Fruit fly (Drosophila melanogaster) whole organism, wandering third instar larva: Measurements from ENCODE around the gene SAK.
A peak's percentile ranks its signal among the peaks of the same experiment; 100 is the strongest.

Experiments
- Abd-B ChIP-seq: fragments of >200 bp; optimal IDR thresholded peaks from 2 replicates; lab custom pipeline; 2017; ENCODE audit warnings: missing biosample characterization, missing genetic modification characterization
- CG32264 ChIP-seq: fragments of 200-800 bp; sonication (Bioruptor generic); optimal IDR thresholded peaks from 2 replicates; lab custom pipeline; 2016; ENCODE audit warnings: missing biosample characterization, missing genetic modification characterization
- CG9705 ChIP-seq: fragments of 200-800 bp; sonication (Bioruptor generic); optimal IDR thresholded peaks from 2 replicates; lab custom pipeline; 2018; ENCODE audit warnings: missing biosample characterization, mild to moderate bottlenecking, missing genetic modification characterization
- CrebA ChIP-seq: fragments of 200-800 bp; sonication (Bioruptor generic); optimal IDR thresholded peaks from 2 replicates; lab custom pipeline; 2016; ENCODE audit warnings: missing biosample characterization, mild to moderate bottlenecking, missing genetic modification characterization, borderline replicate concordance
- Dfd ChIP-seq: fragments of >200 bp; optimal IDR thresholded peaks from 2 replicates; lab custom pipeline; 2017; ENCODE audit warnings: missing biosample characterization, missing genetic modification characterization
- Dif ChIP-seq: fragments of 200-275, 200-300 bp; sonication (Bioruptor generic); optimal IDR thresholded peaks from 2 replicates; lab custom pipeline; 2018; ENCODE audit warnings: missing biosample characterization, missing genetic modification characterization; ENCODE audit not compliant: partially characterized antibody
- GATAd ChIP-seq: sonication (Bioruptor generic); optimal IDR thresholded peaks from 2 replicates; lab custom pipeline; 2016; ENCODE audit warnings: missing biosample characterization, missing genetic modification characterization
- HLH106 ChIP-seq: fragments of 200-800 bp; optimal IDR thresholded peaks from 3 replicates; lab custom pipeline; 2019; ENCODE audit warnings: missing biosample characterization, mild to moderate bottlenecking, missing genetic modification characterization, moderate library complexity
- Hnf4 ChIP-seq: fragments of 200-800 bp; sonication (Bioruptor generic); optimal IDR thresholded peaks from 2 replicates; lab custom pipeline; 2016; ENCODE audit warnings: missing biosample characterization, mild to moderate bottlenecking, missing genetic modification characterization
- Hr78 ChIP-seq: fragments of >200 bp; optimal IDR thresholded peaks from 2 replicates; lab custom pipeline; 2017; ENCODE audit warnings: missing biosample characterization, missing genetic modification characterization
- Hr83 ChIP-seq: fragments of 200-300 bp; sonication (Bioruptor generic); optimal IDR thresholded peaks from 2 replicates; lab custom pipeline; 2016; ENCODE audit warnings: missing biosample characterization, mild to moderate bottlenecking, missing genetic modification characterization, moderate library complexity; ENCODE audit not compliant: poor library complexity, severe bottlenecking
- Jra ChIP-seq: sonication (Bioruptor generic); optimal IDR thresholded peaks from 2 replicates; lab custom pipeline; 2016; ENCODE audit warnings: missing biosample characterization, missing genetic modification characterization
- Myc ChIP-seq: fragments of >200 bp; optimal IDR thresholded peaks from 2 replicates; lab custom pipeline; 2017
- N ChIP-seq: fragments of >200 bp; optimal IDR thresholded peaks from 2 replicates; lab custom pipeline; 2018; ENCODE audit warnings: missing biosample characterization, missing external identifiers, missing genetic modification characterization
- OdsH ChIP-seq: fragments of 200-800 bp; sonication (Bioruptor generic); optimal IDR thresholded peaks from 2 replicates; lab custom pipeline; 2016; ENCODE audit warnings: missing biosample characterization, mild to moderate bottlenecking, missing genetic modification characterization
- Rel ChIP-seq, 2 experiments: fragments of 200-800 bp; sonication (Bioruptor generic) in 1 of 2; optimal IDR thresholded peaks; 2 replicates in 1 of 2; 3 replicates in 1 of 2; lab custom pipeline; 2016 to 2019; ENCODE audit warnings: mild to moderate bottlenecking in 2 of 2, missing biosample characterization in 2 of 2, missing genetic modification characterization in 2 of 2, moderate library complexity in 1 of 2
- Sp1 ChIP-seq: fragments of 200-800 bp; sonication (Bioruptor generic); optimal IDR thresholded peaks from 3 replicates; lab custom pipeline; 2019; ENCODE audit warnings: missing biosample characterization, mild to moderate bottlenecking, missing genetic modification characterization, moderate library complexity
- Vsx2 ChIP-seq: fragments of 200-300, 225-300 bp; sonication (Bioruptor generic); optimal IDR thresholded peaks from 2 replicates; lab custom pipeline; 2018; ENCODE audit warnings: missing biosample characterization, missing genetic modification characterization; ENCODE audit not compliant: partially characterized antibody
- brk ChIP-seq: fragments of 200-800 bp; sonication (Bioruptor generic); optimal IDR thresholded peaks from 2 replicates; lab custom pipeline; 2016; ENCODE audit warnings: missing biosample characterization, mild to moderate bottlenecking, missing genetic modification characterization
- dmrt93B ChIP-seq: fragments of 200-800 bp; sonication (Bioruptor generic); optimal IDR thresholded peaks from 2 replicates; lab custom pipeline; 2018; ENCODE audit warnings: missing biosample characterization, mild to moderate bottlenecking, missing genetic modification characterization
- dsf ChIP-seq: sonication (Bioruptor generic); optimal IDR thresholded peaks from 2 replicates; lab custom pipeline; 2016; ENCODE audit warnings: missing biosample characterization, missing genetic modification characterization, borderline replicate concordance
- ey ChIP-seq: fragments of 200-800 bp; sonication (Bioruptor generic); optimal IDR thresholded peaks from 2 replicates; lab custom pipeline; 2016; ENCODE audit warnings: missing biosample characterization, missing genetic modification characterization
- foxo ChIP-seq, 2 experiments: fragments of 200-800 bp; sonication (Bioruptor generic); optimal IDR thresholded peaks; 2 replicates in 1 of 2; 3 replicates in 1 of 2; lab custom pipeline; 2016 to 2017; ENCODE audit warnings: missing biosample characterization in 2 of 2, missing genetic modification characterization in 2 of 2
- fru ChIP-seq: fragments of 200-800 bp; sonication (Bioruptor generic); optimal IDR thresholded peaks from 3 replicates; lab custom pipeline; 2016; ENCODE audit warnings: missing biosample characterization, mild to moderate bottlenecking, missing genetic modification characterization
- h ChIP-seq: fragments of 200-800 bp; sonication (Bioruptor generic); optimal IDR thresholded peaks from 3 replicates; lab custom pipeline; 2016; ENCODE audit warnings: missing biosample characterization, mild to moderate bottlenecking, missing genetic modification characterization
- jim ChIP-seq: fragments of 175-275, 200-325 bp; sonication (Bioruptor generic); optimal IDR thresholded peaks from 2 replicates; lab custom pipeline; 2016; ENCODE audit warnings: missing biosample characterization, mild to moderate bottlenecking, missing genetic modification characterization
- lola ChIP-seq: fragments of >200 bp; optimal IDR thresholded peaks from 2 replicates; lab custom pipeline; 2017; ENCODE audit warnings: missing biosample characterization, missing genetic modification characterization
- pan ChIP-seq: fragments of >200 bp; optimal IDR thresholded peaks from 2 replicates; lab custom pipeline; 2017
- psq ChIP-seq: fragments of 200-800 bp; sonication (Bioruptor generic); optimal IDR thresholded peaks from 3 replicates; lab custom pipeline; 2017; ENCODE audit warnings: missing biosample characterization, mild to moderate bottlenecking, missing genetic modification characterization, moderate library complexity
- rgr ChIP-seq: fragments of 200-800 bp; sonication (Bioruptor generic); optimal IDR thresholded peaks from 3 replicates; lab custom pipeline; 2016; ENCODE audit warnings: missing biosample characterization, mild to moderate bottlenecking, missing genetic modification characterization
- sage ChIP-seq: fragments of 200-800 bp; sonication (Bioruptor generic); optimal IDR thresholded peaks from 2 replicates; lab custom pipeline; 2016; ENCODE audit warnings: missing biosample characterization, mild to moderate bottlenecking, missing genetic modification characterization
- sv ChIP-seq: fragments of 200-800 bp; sonication (Bioruptor generic); optimal IDR thresholded peaks from 3 replicates; lab custom pipeline; 2016; ENCODE audit warnings: missing biosample characterization, missing genetic modification characterization
- tai ChIP-seq: sonication (Bioruptor generic); optimal IDR thresholded peaks from 2 replicates; lab custom pipeline; 2016; ENCODE audit warnings: missing biosample characterization, missing genetic modification characterization
- usp ChIP-seq: fragments of >200 bp; optimal IDR thresholded peaks from 2 replicates; lab custom pipeline; 2017; ENCODE audit warnings: missing biosample characterization, missing genetic modification characterization
- woc ChIP-seq: sonication (Bioruptor generic); optimal IDR thresholded peaks from 2 replicates; lab custom pipeline; 2016; ENCODE audit warnings: missing biosample characterization, mild to moderate bottlenecking, missing genetic modification characterization

SAK gene

dm6 chr3L:21562081-21562480 lies 46.4 kb upstream of the SAK start, which contains the start of gene CapaR:
Gene CapaR (minus strand): TSS chr3L:21562181.
- no peak for TF ChIP-seq foxo (GFP tag; optimal IDR thresholded peaks at IDR 0.05; lab: Kevin White, UChicago)
- no peak for TF ChIP-seq Dfd (GFP tag; lab: Kevin White, UChicago)
- no peak for TF ChIP-seq Dif (GFP tag; lab: Kevin White, UChicago)
- TF ChIP-seq woc: no peak
- TF ChIP-seq ey (GFP tag; lab: Kevin White, UChicago): no peak

- TF ChIP-seq jim (GFP tag; lab: Kevin White, UChicago) (no peak), sage (no peak), CG9705 (GFP tag; lab: Kevin White, UChicago) (no peak), Hr78 (GFP tag; lab: Kevin White, UChicago) (no peak), usp (GFP tag; lab: Kevin White, UChicago) (no peak), Sp1 (GFP tag; lab: Kevin White, UChicago) (no peak), h (GFP tag; lab: Kevin White, UChicago) (no peak), Vsx2 (GFP tag; lab: Kevin White, UChicago) (no peak), Jra (no peak), fru (GFP tag; lab: Kevin White, UChicago) (no peak), sv (GFP tag; lab: Kevin White, UChicago) (no peak), N (no peak), foxo (GFP tag; optimal IDR thresholded peaks at IDR 0.05; lab: Kevin White, UChicago) (no peak)
- TF ChIP-seq, all 38 proteins: peak for 0
These were observed 42.6 kb upstream of the SAK start, which contains the start of gene CG7173 for dm6 chr3L:21558176-21558871. Gene CG7173 (minus strand): TSS chr3L:21558226.

dm6 chr3L:21554752-21555151 lies 39.1 kb upstream of the SAK start, which contains the start of gene Wnk:
Gene Wnk (minus strand): TSS chr3L:21554928.
- TF ChIP-seq Hr83 (GFP tag; lab: Kevin White, UChicago) (no peak), Myc (lab: Kevin White, UChicago) (no peak)

dm6 chr3L:21542059-21542458 lies 26.4 kb upstream of the SAK start, which contains the start of gene CG33290:
Gene CG33290 (plus strand): TSS chr3L:21542359.
- TF ChIP-seq pan (lab: Kevin White, UChicago) (no peak), Dfd (GFP tag; lab: Kevin White, UChicago) (no peak), Abd-B (no peak), Vsx2 (GFP tag; lab: Kevin White, UChicago) (no peak), rgr (GFP tag; lab: Kevin White, UChicago) (no peak), Jra (no peak), lola (GFP tag; lab: Kevin White, UChicago) (no peak), HLH106 (tag; lab: Kevin White, UChicago) (no peak), Myc (lab: Kevin White, UChicago) (no peak), tai (GFP tag; lab: Kevin White, UChicago) (no peak), dmrt93B (GFP tag; lab: Kevin White, UChicago) (no peak), CG9705 (GFP tag; lab: Kevin White, UChicago) (no peak), usp (GFP tag; lab: Kevin White, UChicago) (no peak), fru (GFP tag; lab: Kevin White, UChicago) (no peak), brk (GFP tag; lab: Kevin White, UChicago) (no peak), CrebA (GFP tag; lab: Kevin White, UChicago) (no peak), sv (GFP tag; lab: Kevin White, UChicago) (no peak)

dm6 chr3L:21539245-21540196 lies 23.8 kb upstream of the SAK start, which contains the start of the genes COX8 and VhaM9.7-b:
Gene COX8 (minus strand): TSS chr3L:21539447.
Gene VhaM9.7-b (plus strand): TSS chr3L:21539862.
- TF ChIP-seq Hr83 (GFP tag; lab: Kevin White, UChicago) (peak; percentile 83), Sp1 (GFP tag; lab: Kevin White, UChicago) (no peak), lola (GFP tag; lab: Kevin White, UChicago) (no peak), brk (GFP tag; lab: Kevin White, UChicago) (peak; percentile 71), fru (GFP tag; lab: Kevin White, UChicago) (no peak), Dif (GFP tag; lab: Kevin White, UChicago) (no peak), rgr (GFP tag; lab: Kevin White, UChicago) (no peak), ey (GFP tag; lab: Kevin White, UChicago) (peak; percentile 48), jim (GFP tag; lab: Kevin White, UChicago) (no peak), psq (GFP tag; lab: Kevin White, UChicago) (peak; percentile 17), Hnf4 (GFP tag; lab: Kevin White, UChicago) (peak; percentile 56), CG9705 (GFP tag; lab: Kevin White, UChicago) (peak; percentile 63), Hr78 (GFP tag; lab: Kevin White, UChicago) (no peak), OdsH (GFP tag; lab: Kevin White, UChicago) (no peak), CG32264 (GFP tag; lab: Kevin White, UChicago) (no peak), Rel (GFP tag; optimal IDR thresholded peaks at IDR 0.05; lab: Kevin White, UChicago) (no peak), Rel (tag; optimal IDR thresholded peaks at IDR 0.05; lab: Kevin White, UChicago) (peak; percentile 86), CrebA (GFP tag; lab: Kevin White, UChicago) (no peak), N (no peak), Abd-B (no peak), dsf (GFP tag; lab: Kevin White, UChicago) (peak; percentile 69), tai (GFP tag; lab: Kevin White, UChicago) (no peak), GATAd (GFP tag; lab: Kevin White, UChicago) (no peak), foxo (GFP tag; optimal IDR thresholded peaks at IDR 0.05; lab: Kevin White, UChicago) (no peak)
